Worm (Caenorhabditis elegans) whole organism, young adult: ENCODE data around the gene srf-3.

Source experiments
- B0035.1 ChIP-seq: sonication (generic microtip); optimal IDR thresholded peaks from 2 replicates; lab custom pipeline; 2016; ENCODE audit warnings: missing genetic modification characterization, mild to moderate bottlenecking, missing compliant biosample characterization, missing genotype, missing genetic modification reagents
- B0261.1 ChIP-seq: sonication (generic microtip); optimal IDR thresholded peaks from 2 replicates; lab custom pipeline; 2016; ENCODE audit warnings: mild to moderate bottlenecking, missing genetic modification characterization, moderate library complexity, missing compliant biosample characterization
- C06A6.2 ChIP-seq: fragments of 200-800 bp; sonication (Bioruptor generic); conservative IDR thresholded peaks from 2 replicates; pipeline ENCODE4 v1.3.6; 2022; ENCODE audit warnings: missing genetic modification characterization, missing compliant biosample characterization
- C17E4.6 ChIP-seq: fragments of 200-800 bp; sonication (Bioruptor generic); IDR thresholded peaks from 2 replicates; pipeline ENCODE4 v1.3.6; 2022; ENCODE audit warnings: missing genetic modification reagents, missing genetic modification characterization, missing compliant biosample characterization
- D2030.7 ChIP-seq: fragments of 200-800 bp; sonication (Bioruptor generic); IDR thresholded peaks from 2 replicates; pipeline ENCODE4 v1.3.6; 2022; ENCODE audit warnings: missing genetic modification reagents, missing genetic modification characterization, missing compliant biosample characterization
- F10E7.11 ChIP-seq: sonication (generic microtip); optimal IDR thresholded peaks from 2 replicates; lab custom pipeline; 2017; ENCODE audit warnings: mild to moderate bottlenecking, missing genetic modification characterization, moderate library complexity, missing compliant biosample characterization
- F39B2.1 ChIP-seq: fragments of 200-800 bp; sonication (Bioruptor generic); IDR thresholded peaks from 2 replicates; pipeline ENCODE4 v1.3.6; 2022; ENCODE audit warnings: missing genetic modification reagents, missing genetic modification characterization, missing compliant biosample characterization
- K12H6.12 ChIP-seq: fragments of 200-800 bp; sonication (Bioruptor generic); optimal IDR thresholded peaks from 2 replicates; lab custom pipeline; 2018; ENCODE audit warnings: mild to moderate bottlenecking, missing genetic modification characterization, missing compliant biosample characterization
- T26A5.8 ChIP-seq: sonication (generic microtip); optimal IDR thresholded peaks from 2 replicates; lab custom pipeline; 2016; ENCODE audit warnings: missing genetic modification characterization, missing compliant biosample characterization
- Y53G8AR.9 ChIP-seq: fragments of 200-800 bp; sonication (Bioruptor generic); conservative IDR thresholded peaks from 2 replicates; pipeline ENCODE4 v1.3.6; 2022; ENCODE audit warnings: missing genetic modification reagents, missing genetic modification characterization, missing compliant biosample characterization
- Y56A3A.18 ChIP-seq: fragments of 200-800 bp; sonication (Bioruptor generic); IDR thresholded peaks from 2 replicates; pipeline ENCODE4 v1.3.6; 2022; ENCODE audit warnings: missing genetic modification reagents, missing genetic modification characterization, missing compliant biosample characterization
- Y79H2A.3 ChIP-seq: fragments of 200-800 bp; sonication (Bioruptor generic); conservative IDR thresholded peaks from 2 replicates; pipeline ENCODE4 v1.3.6; 2022; ENCODE audit warnings: missing genetic modification reagents, missing genetic modification characterization, missing compliant biosample characterization
- ZK185.1 ChIP-seq: sonication (generic microtip); optimal IDR thresholded peaks from 2 replicates; lab custom pipeline; 2016; ENCODE audit warnings: mild to moderate bottlenecking, missing genetic modification characterization, missing compliant biosample characterization; ENCODE audit not compliant: poor library complexity, severe bottlenecking
- athp-1 ChIP-seq: sonication (generic microtip); optimal IDR thresholded peaks from 2 replicates; lab custom pipeline; 2017; ENCODE audit warnings: mild to moderate bottlenecking, missing genetic modification characterization, missing compliant biosample characterization
- attf-5 ChIP-seq: fragments of 200-800 bp; sonication (Bioruptor generic); optimal IDR thresholded peaks from 2 replicates; lab custom pipeline; 2018; ENCODE audit warnings: mild to moderate bottlenecking, missing genetic modification characterization, missing compliant biosample characterization
- attf-6 ChIP-seq: fragments of 200-800 bp; sonication (Bioruptor generic); IDR thresholded peaks from 2 replicates; pipeline ENCODE4 v1.3.6; 2022; ENCODE audit warnings: missing genetic modification reagents, missing genetic modification characterization, missing compliant biosample characterization
- bed-1 ChIP-seq: fragments of 200-800 bp; sonication (Bioruptor generic); IDR thresholded peaks from 2 replicates; pipeline ENCODE4 v1.3.6; 2022; ENCODE audit warnings: missing genetic modification reagents, missing genetic modification characterization, missing compliant biosample characterization
- cebp-2 ChIP-seq: fragments of 200-800 bp; sonication (Bioruptor generic); IDR thresholded peaks from 2 replicates; pipeline ENCODE4 v1.3.6; 2022; ENCODE audit warnings: missing genetic modification characterization, missing compliant biosample characterization
- ceh-79 ChIP-seq: sonication (generic microtip); optimal IDR thresholded peaks from 2 replicates; lab custom pipeline; 2017; ENCODE audit warnings: mild to moderate bottlenecking, missing genetic modification characterization, missing compliant biosample characterization
- chd-7 ChIP-seq: sonication (generic microtip); optimal IDR thresholded peaks from 2 replicates; lab custom pipeline; 2016; ENCODE audit warnings: mild to moderate bottlenecking, missing genetic modification characterization, moderate library complexity, missing compliant biosample characterization
- die-1 ChIP-seq: sonication (generic microtip); optimal IDR thresholded peaks from 2 replicates; lab custom pipeline; 2016; ENCODE audit warnings: missing genotype, mild to moderate bottlenecking, missing genetic modification characterization, missing compliant biosample characterization
- dox-1 ChIP-seq: fragments of 200-800 bp; sonication (Bioruptor generic); IDR thresholded peaks from 2 replicates; pipeline ENCODE4 v1.3.6; 2022; ENCODE audit warnings: missing genetic modification reagents, missing genetic modification characterization, missing compliant biosample characterization
- dpff-1 ChIP-seq: sonication (generic microtip); optimal IDR thresholded peaks from 2 replicates; lab custom pipeline; 2017; ENCODE audit warnings: mild to moderate bottlenecking, missing genetic modification characterization, missing compliant biosample characterization
- efl-1 ChIP-seq: fragments of 150-350 bp; optimal IDR thresholded peaks from 2 replicates; lab custom pipeline; 2014; ENCODE audit warnings: missing biosample characterization, missing genetic modification reagents, missing genetic modification characterization
- egl-18 ChIP-seq: fragments of 200-800 bp; sonication (Bioruptor generic); IDR thresholded peaks from 2 replicates; pipeline ENCODE4 v1.3.6; 2022; ENCODE audit warnings: missing genetic modification reagents, missing genetic modification characterization, missing compliant biosample characterization
- egl-44 ChIP-seq: fragments of 200-800 bp; sonication (Bioruptor generic); IDR thresholded peaks from 2 replicates; pipeline ENCODE4 v1.3.6; 2022; ENCODE audit warnings: missing genetic modification reagents, missing genetic modification characterization, missing compliant biosample characterization
- ekl-4 ChIP-seq: fragments of 200-800 bp; sonication (Bioruptor generic); IDR thresholded peaks from 2 replicates; pipeline ENCODE4 v1.3.6; 2022; ENCODE audit warnings: missing genetic modification reagents, missing genetic modification characterization, missing compliant biosample characterization
- ets-4 ChIP-seq: fragments of 200-800 bp; sonication (Bioruptor generic); optimal IDR thresholded peaks from 2 replicates; lab custom pipeline; 2018; ENCODE audit warnings: mild to moderate bottlenecking, missing genetic modification characterization, missing compliant biosample characterization
- him-1 ChIP-seq: sonication (generic microtip); optimal IDR thresholded peaks from 2 replicates; lab custom pipeline; 2016; ENCODE audit warnings: missing genotype, missing genetic modification reagents, missing genetic modification characterization, missing compliant biosample characterization
- hlh-26 ChIP-seq: fragments of 200-800 bp; sonication (Bioruptor generic); conservative IDR thresholded peaks from 2 replicates; pipeline ENCODE4 v1.3.6; 2022; ENCODE audit warnings: missing genetic modification reagents, missing genetic modification characterization, missing compliant biosample characterization
- hmg-1.2 ChIP-seq: fragments of 200-800 bp; sonication (Bioruptor generic); IDR thresholded peaks from 2 replicates; pipeline ENCODE4 v1.3.6; 2022; ENCODE audit warnings: missing genetic modification reagents, missing genetic modification characterization, missing compliant biosample characterization
- lag-1 ChIP-seq: fragments of 200-800 bp; sonication (Bioruptor generic); IDR thresholded peaks from 2 replicates; pipeline ENCODE4 v1.3.6; 2022; ENCODE audit warnings: missing genetic modification reagents, missing genetic modification characterization, missing compliant biosample characterization
- lin-35 ChIP-seq, 3 experiments: fragments of 150-350 bp in 2 of 3; sonication (generic microtip) in 1 of 3; optimal IDR thresholded peaks; 2 replicates each; lab custom pipeline; 2014 to 2018; ENCODE audit warnings: missing biosample characterization in 3 of 3, missing genetic modification characterization in 3 of 3, missing genetic modification reagents in 3 of 3
- lir-1 ChIP-seq: fragments of 200-800 bp; sonication (Bioruptor generic); conservative IDR thresholded peaks from 2 replicates; pipeline ENCODE4 v1.3.6; 2022; ENCODE audit warnings: missing genetic modification reagents, missing genetic modification characterization, missing compliant biosample characterization
- madf-10 ChIP-seq: sonication (generic microtip); optimal IDR thresholded peaks from 2 replicates; lab custom pipeline; 2016; ENCODE audit warnings: mild to moderate bottlenecking, missing genetic modification characterization, missing compliant biosample characterization
- madf-3 ChIP-seq: fragments of 200-800 bp; sonication (Bioruptor generic); IDR thresholded peaks from 2 replicates; pipeline ENCODE4 v1.3.6; 2022; ENCODE audit warnings: missing genetic modification reagents, missing genetic modification characterization, missing compliant biosample characterization
- mcd-1 ChIP-seq: fragments of 200-800 bp; sonication (Bioruptor generic); IDR thresholded peaks from 2 replicates; pipeline ENCODE4 v1.3.6; 2022; ENCODE audit warnings: missing genetic modification reagents, missing genetic modification characterization, missing compliant biosample characterization
- mes-4 ChIP-seq: sonication (generic microtip); optimal IDR thresholded peaks from 2 replicates; lab custom pipeline; 2016; ENCODE audit warnings: missing genotype, missing genetic modification characterization, missing compliant biosample characterization
- nfyb-1 ChIP-seq: fragments of 200-800 bp; sonication (Bioruptor generic); IDR thresholded peaks from 2 replicates; pipeline ENCODE4 v1.3.6; 2022; ENCODE audit warnings: missing genetic modification reagents, missing genetic modification characterization, missing compliant biosample characterization
- nhr-120 ChIP-seq: fragments of 200-800 bp; sonication (Bioruptor generic); IDR thresholded peaks from 2 replicates; pipeline ENCODE4 v1.3.6; 2022; ENCODE audit warnings: missing genetic modification characterization, missing compliant biosample characterization
- pha-4 ChIP-seq: fragments of 150-350 bp; sonication (generic microtip); optimal IDR thresholded peaks from 2 replicates; lab custom pipeline; 2014; ENCODE audit warnings: missing biosample characterization, missing genetic modification reagents, missing genetic modification characterization
- sea-2 ChIP-seq: fragments of 200-800 bp; sonication (Bioruptor generic); IDR thresholded peaks from 2 replicates; pipeline ENCODE4 v1.3.6; 2022; ENCODE audit warnings: missing genetic modification characterization, missing compliant biosample characterization
- snpc-1.3 ChIP-seq: sonication (generic microtip); optimal IDR thresholded peaks from 2 replicates; lab custom pipeline; 2017; ENCODE audit warnings: missing genetic modification characterization, mild to moderate bottlenecking, missing compliant biosample characterization, antibody characterized with exemption, moderate library complexity, missing genotype, missing genetic modification reagents; ENCODE audit not compliant: insufficient read depth
- tbx-9 ChIP-seq: sonication (generic microtip); optimal IDR thresholded peaks from 2 replicates; lab custom pipeline; 2016; ENCODE audit warnings: borderline replicate concordance, missing genetic modification characterization, inconsistent platforms, missing compliant biosample characterization
- tlf-1 ChIP-seq: fragments of 200-800 bp; sonication (Bioruptor generic); optimal IDR thresholded peaks from 2 replicates; lab custom pipeline; 2018; ENCODE audit warnings: mild to moderate bottlenecking, missing genetic modification characterization, missing compliant biosample characterization
- unc-62 ChIP-seq: fragments of 150-350 bp; optimal IDR thresholded peaks from 2 replicates; lab custom pipeline; 2014; ENCODE audit warnings: missing biosample characterization, missing genetic modification reagents, missing genetic modification characterization
- zfh-2 ChIP-seq: fragments of 200-800 bp; sonication (Bioruptor generic); conservative IDR thresholded peaks from 2 replicates; pipeline ENCODE4 v1.3.6; 2022; ENCODE audit warnings: missing genetic modification reagents, missing genetic modification characterization, missing compliant biosample characterization
- zim-3 ChIP-seq: sonication (generic microtip); optimal IDR thresholded peaks from 2 replicates; lab custom pipeline; 2017; ENCODE audit warnings: mild to moderate bottlenecking, missing genetic modification characterization, moderate library complexity, missing compliant biosample characterization
- ztf-22 ChIP-seq: fragments of 200-800 bp; sonication (Bioruptor generic); optimal IDR thresholded peaks from 2 replicates; lab custom pipeline; 2018; ENCODE audit warnings: mild to moderate bottlenecking, missing genetic modification characterization, moderate library complexity, missing compliant biosample characterization
- ztf-3 ChIP-seq: fragments of 200-800 bp; sonication (Bioruptor generic); optimal IDR thresholded peaks from 2 replicates; lab custom pipeline; 2018; ENCODE audit warnings: mild to moderate bottlenecking, missing genetic modification characterization, missing compliant biosample characterization

srf-3 gene

DNA sequence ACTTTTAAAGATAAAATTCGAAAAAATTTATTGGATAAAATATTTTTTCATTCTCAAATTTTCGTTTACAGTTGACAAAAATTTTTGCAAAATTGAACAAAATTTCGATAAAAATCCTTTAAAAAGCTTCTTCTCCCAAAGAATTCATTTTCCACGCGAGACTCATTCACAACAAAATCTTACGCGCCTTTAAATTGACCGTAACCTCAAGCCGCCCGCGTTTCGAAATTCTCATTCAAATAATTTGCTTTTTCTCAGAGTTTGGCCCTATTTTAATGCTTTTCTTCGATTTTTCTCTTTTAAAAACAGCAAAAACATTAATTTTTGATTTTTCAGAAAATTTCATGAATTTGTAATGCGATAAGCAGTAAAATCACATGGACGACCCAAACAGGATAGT, 43.7 kb upstream of the srf-3 start, which contains the start of gene F07C6.4 (continued):
- TF ChIP-seq unc-62 (GFP tag; lab: Kevin White, UChicago) (no peak), F10E7.11 (tag; lab: Kevin White, UChicago) (no peak), nfyb-1 (GFP tag; lab: Robert Waterston, UW) (no peak), bed-1 (GFP tag; lab: Robert Waterston, UW) (no peak), mcd-1 (GFP tag; lab: Robert Waterston, UW) (no peak), T26A5.8 (tag; lab: Kevin White, UChicago) (no peak), die-1 (no peak), K12H6.12 (no peak), ekl-4 (no peak), egl-18 (GFP tag; lab: Robert Waterston, UW) (no peak), attf-5 (GFP tag; lab: Kevin White, UChicago) (no peak), madf-3 (GFP tag; lab: Robert Waterston, UW) (no peak), dpff-1 (tag; lab: Kevin White, UChicago) (no peak), ceh-79 (tag; lab: Kevin White, UChicago) (no peak), egl-44 (GFP tag; lab: Robert Waterston, UW) (no peak), attf-6 (GFP tag; lab: Robert Waterston, UW) (0 out of 2 replicates have a peak, but pooled peaks have one; percentile 10), dox-1 (peak; percentile 34; the same call in 1 of the 2 replicates), nhr-120 (GFP tag; lab: Robert Waterston, UW) (no peak), zim-3 (no peak), B0035.1 (tag; lab: Kevin White, UChicago) (no peak), C17E4.6 (GFP tag; lab: Robert Waterston, UW) (no peak), Y56A3A.18 (no peak), chd-7 (tag; lab: Kevin White, UChicago) (no peak), efl-1 (peak; percentile 53), tbx-9 (tag; lab: Kevin White, UChicago) (no peak), snpc-1.3 (tag; lab: Kevin White, UChicago) (peak; percentile 35), Y79H2A.3 (GFP tag; lab: Robert Waterston, UW) (no peak), him-1 (tag; lab: Kevin White, UChicago) (no peak), ets-4 (GFP tag; lab: Kevin White, UChicago) (no peak), B0261.1 (tag; lab: Kevin White, UChicago) (no peak), pha-4 (no peak), mes-4 (tag; lab: Kevin White, UChicago) (no peak), madf-10 (tag; lab: Kevin White, UChicago) (no peak), ztf-22 (GFP tag; lab: Kevin White, UChicago) (no peak), C06A6.2 (GFP tag; lab: Robert Waterston, UW) (no peak), cebp-2 (no peak), F39B2.1 (GFP tag; lab: Robert Waterston, UW) (no peak), sea-2 (GFP tag; lab: Robert Waterston, UW) (no peak), ZK185.1 (no peak), D2030.7 (peak; percentile 42; the same call in 1 of the 2 replicates), lir-1 (GFP tag; lab: Robert Waterston, UW) (no peak), tlf-1 (GFP tag; lab: Kevin White, UChicago) (no peak), Y53G8AR.9 (GFP tag; lab: Robert Waterston, UW) (no peak), lag-1 (no peak), lin-35 (GFP tag; optimal IDR thresholded peaks at IDR 0.05; lab: Kevin White, UChicago) (no peak), athp-1 (tag; lab: Kevin White, UChicago) (no peak), zfh-2 (GFP tag; lab: Robert Waterston, UW) (no peak), ztf-3 (GFP tag; lab: Kevin White, UChicago) (no peak), hmg-1.2 (GFP tag; lab: Robert Waterston, UW) (no peak), hlh-26 (GFP tag; lab: Robert Waterston, UW) (no peak)
